Fruit fly (Drosophila melanogaster) Kc167 (cell line): ENCODE measurements around the gene cd.

Experiments used
- Myc ChIP-seq: fragments of >200 bp; optimal IDR thresholded peaks from 2 replicates; lab custom pipeline; 2017; ENCODE audit warnings: missing external identifiers
- Sin3A ChIP-seq: fragments of >200 bp; optimal IDR thresholded peaks from 2 replicates; lab custom pipeline; 2018; ENCODE audit warnings: missing external identifiers
- h ChIP-seq: fragments of >200 bp; optimal IDR thresholded peaks from 3 replicates; lab custom pipeline; 2018; ENCODE audit warnings: missing external identifiers
- insv ChIP-seq: fragments of >200 bp; optimal IDR thresholded peaks from 3 replicates; lab custom pipeline; 2018; ENCODE audit warnings: missing external identifiers
- psq ChIP-seq: fragments of >200 bp; optimal IDR thresholded peaks from 2 replicates; lab custom pipeline; 2017; ENCODE audit warnings: missing external identifiers
- ttk ChIP-seq: sonication (Bioruptor generic); optimal IDR thresholded peaks from 2 replicates; lab custom pipeline; 2017; ENCODE audit warnings: missing external identifiers

cd gene

DNA sequence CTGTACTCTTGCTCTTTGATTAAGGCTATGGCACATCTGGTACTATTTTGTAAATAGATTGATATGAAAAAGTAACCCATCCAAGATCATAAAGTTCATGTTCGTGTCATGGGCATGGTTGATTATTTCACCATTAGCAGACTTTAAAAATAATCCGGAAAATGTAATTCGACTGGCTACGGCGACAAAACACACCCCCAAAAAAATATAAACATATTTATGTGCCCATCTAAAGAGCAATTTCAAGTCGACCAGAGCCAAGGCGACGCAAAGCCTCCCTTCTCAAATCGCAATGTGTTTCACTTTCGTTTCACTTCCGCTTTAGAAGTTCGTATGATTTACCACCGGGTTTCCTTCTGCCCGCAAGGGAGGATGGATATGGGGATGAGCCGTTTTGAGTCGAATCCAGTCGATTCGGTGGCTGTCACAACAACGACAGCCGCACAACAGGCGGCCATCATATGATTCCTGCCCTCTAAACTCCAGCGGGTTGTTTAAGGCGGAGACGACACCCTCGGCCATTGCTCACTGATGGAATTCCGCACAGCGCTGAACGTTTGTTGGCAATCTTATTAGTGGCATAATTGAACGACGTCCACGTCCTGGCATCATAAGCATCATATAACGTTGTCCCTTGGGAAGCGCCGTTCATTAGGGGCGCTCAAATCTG lies 24.3 kb downstream of the cd start:
- TF ChIP-seq ttk (lab: Kevin White, UChicago) (no peak), insv (lab: Kevin White, UChicago) (no peak), Myc (lab: Kevin White, UChicago) (no peak), h (lab: Kevin White, UChicago) (no peak), psq (lab: Kevin White, UChicago) (no peak), Sin3A (lab: Kevin White, UChicago) (no peak)

DNA sequence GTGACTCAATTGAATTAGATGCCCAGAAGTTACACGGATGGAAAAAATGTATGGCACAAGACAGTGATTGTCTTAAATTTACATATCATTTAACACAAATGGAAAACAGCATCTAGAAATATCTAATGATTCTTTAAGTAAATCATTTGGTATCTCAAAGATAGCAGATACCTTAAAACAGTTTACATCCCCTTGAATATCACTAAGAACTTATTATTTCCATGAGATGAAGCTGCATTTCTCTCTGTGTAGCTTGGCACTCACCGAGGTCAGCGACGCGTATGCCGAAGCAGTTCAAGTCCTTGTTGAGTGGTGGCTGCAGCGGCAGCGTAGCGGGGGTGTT lies 24.8 kb downstream of the cd start:
- TF ChIP-seq Sin3A (lab: Kevin White, UChicago), result no peak
- TF ChIP-seq ttk (lab: Kevin White, UChicago), result no peak
- no peak for TF ChIP-seq h (lab: Kevin White, UChicago)
- TF ChIP-seq Myc (lab: Kevin White, UChicago), result no peak
- no peak for TF ChIP-seq insv (lab: Kevin White, UChicago)
- no peak for TF ChIP-seq psq (lab: Kevin White, UChicago)

DNA sequence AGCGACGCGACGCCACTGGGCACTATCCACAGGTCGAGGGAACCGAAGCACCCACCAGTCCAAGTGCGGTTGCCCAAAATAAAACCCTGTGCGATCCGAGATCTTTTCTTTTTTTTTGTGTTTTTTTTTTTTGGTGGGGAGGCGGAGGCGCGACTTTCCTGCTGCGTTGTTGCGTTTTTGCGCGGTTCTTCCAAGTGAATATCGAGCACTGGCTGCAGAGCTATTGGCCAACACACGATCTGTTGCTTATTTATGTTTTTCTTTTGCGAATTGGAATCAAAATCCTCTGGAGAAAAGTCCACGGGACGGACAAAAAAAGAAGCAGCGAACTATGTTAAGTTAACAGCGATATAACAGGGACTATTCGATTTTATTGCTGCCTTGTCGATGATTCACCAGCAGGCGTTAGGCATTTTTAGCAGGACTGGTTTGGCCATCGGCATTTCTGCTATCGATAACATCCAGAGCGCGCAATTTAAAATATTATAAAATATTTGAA lies 26.1 kb downstream of the cd start, which contains the start of gene wge:
TSS of gene wge (minus strand) at position 343 of the 499 bp plus-strand sequence.
- TF ChIP-seq Sin3A (lab: Kevin White, UChicago) (no peak), h (lab: Kevin White, UChicago) (no peak), insv (lab: Kevin White, UChicago) (no peak), psq (lab: Kevin White, UChicago) (peak; percentile 23), ttk (lab: Kevin White, UChicago) (no peak)

DNA sequence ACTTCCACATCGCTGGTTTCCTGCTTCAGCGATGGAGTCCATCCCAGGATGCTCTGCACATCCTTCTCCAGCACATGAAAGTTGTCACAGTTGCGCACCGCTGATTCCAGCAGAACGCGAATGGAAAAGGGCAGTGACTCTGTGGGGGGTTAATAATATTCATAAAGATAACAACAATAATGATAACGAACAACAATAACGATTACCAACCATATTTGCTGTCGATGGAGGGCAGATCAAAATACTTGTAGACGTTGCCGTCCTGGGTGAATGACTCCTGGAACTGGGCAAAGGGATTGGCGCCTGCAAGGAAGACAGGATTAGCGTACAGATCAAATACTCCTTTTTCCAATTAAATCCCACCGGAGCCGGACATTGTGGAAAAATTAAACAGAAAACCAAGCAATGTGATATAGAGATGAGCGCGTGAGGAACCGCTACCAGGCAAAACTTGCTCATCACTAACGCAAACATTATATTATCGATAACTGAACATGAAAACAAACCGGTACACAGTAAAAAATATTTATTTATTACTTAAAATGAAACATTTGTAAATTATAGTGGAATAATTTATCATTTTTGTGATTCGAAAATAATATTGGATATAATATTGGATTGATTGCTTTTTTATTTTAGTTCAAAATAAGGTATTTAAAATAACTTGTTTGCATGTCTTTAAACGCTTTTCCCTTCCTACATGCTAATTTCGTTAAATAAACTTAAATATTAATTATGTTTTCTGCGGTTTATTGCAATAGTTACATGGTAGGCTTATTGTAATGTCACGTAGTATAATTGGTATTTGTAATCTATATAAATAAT lies 29.6 kb downstream of the cd start, which contains the start of gene Irp-1A:
TSS of gene Irp-1A (minus strand) at position 439 of the 825 bp plus-strand sequence.
- TF ChIP-seq psq (lab: Kevin White, UChicago) (no peak), Myc (lab: Kevin White, UChicago) (no peak), insv (lab: Kevin White, UChicago) (no peak)

DNA sequence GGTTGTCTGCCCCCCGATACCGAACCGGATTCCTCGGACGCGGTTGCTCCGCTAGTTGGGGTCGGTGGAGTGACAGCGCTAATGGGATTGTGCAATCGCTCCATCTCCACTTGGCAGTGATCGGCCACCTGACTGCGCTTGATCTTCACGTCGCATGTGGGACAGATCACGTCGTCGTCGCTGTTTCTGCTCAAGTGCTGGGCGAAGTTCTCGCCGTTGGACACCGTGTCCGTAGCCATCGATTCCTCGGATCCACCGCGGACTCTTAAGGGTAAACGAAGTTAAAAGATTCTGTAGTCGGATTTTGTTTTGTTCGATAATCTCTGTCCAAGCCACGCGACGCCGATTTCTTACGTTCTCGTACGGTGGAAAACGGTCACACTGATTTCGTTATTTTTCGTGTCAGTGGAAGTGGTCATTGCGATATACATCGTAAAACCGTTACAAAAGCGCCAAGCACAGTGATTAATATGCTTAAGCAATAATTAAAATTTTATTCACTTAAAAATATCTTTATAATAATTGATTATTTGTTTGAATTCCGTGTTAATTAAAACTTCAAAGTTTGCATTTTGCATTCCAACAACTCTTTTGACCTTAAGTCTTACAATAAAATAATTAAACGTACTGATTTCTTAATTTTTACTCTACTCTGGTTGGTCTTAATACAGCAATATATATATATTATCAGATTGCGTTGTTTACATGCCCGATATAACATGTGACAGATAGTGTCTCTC lies 31.4 kb downstream of the cd start, which contains the start of gene RNF220:
TSS of gene RNF220 (minus strand) at position 384 of the 740 bp plus-strand sequence.
- TF ChIP-seq Sin3A (lab: Kevin White, UChicago), result no peak
- peak; percentile 73 for TF ChIP-seq psq (lab: Kevin White, UChicago)

DNA sequence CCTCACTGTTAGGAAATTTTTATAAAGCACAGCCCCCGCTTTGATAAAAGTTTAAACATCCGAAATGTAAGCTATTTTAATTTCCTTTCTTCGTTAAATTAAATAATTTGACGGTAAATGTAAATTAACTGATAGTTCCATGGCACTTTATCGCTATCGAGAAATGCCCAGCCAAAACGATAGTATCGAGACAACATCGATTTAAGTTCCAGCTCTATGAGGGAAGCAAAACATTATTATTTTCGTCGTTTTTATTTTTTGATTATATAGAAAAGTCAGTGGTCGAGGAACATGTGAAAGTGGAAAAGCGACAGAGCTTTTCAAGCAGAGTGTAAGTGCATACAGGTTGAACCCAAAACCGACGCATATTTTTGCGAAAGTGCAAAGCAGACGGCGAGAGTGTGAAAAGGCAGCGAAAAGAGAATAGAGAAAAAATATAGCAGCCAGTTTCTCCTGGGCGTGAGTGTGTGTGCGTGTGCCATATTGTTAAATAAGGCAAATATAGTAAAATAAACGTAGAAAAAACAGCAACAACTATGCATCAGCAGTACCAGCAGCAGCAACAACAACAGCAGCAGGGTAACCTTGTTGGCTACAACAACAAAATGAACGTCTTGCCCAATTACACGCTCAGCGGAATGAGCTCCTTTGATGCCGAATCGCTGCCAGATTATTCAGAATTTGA lies 32.2 kb downstream of the cd start, which contains the start of gene CG45049:
TSS of gene CG45049 (plus strand) at position 197 of the 685 bp plus-strand sequence.
- no peak for TF ChIP-seq h (lab: Kevin White, UChicago)
- TF ChIP-seq insv (lab: Kevin White, UChicago), result no peak
- no peak for TF ChIP-seq Myc (lab: Kevin White, UChicago)
- no peak for TF ChIP-seq Sin3A (lab: Kevin White, UChicago)
- no peak for TF ChIP-seq ttk (lab: Kevin White, UChicago)
- TF ChIP-seq psq (lab: Kevin White, UChicago), result no peak

DNA sequence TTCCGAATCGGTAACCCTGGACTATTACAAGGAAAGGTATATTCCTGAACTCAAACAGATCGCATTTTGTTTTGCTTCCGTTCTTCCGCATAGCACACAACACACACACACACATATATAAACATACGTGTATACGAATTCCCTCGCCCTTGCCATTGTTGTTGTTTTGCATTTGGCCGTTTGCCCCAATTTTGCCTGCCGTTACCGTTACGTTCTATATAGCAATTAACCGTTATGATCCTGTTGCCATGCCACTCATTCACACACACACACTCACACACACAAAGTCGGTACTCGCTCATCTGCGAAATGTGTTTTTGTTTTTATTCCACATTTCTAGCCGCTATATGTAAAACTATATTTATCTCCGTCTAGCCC lies 32.7 kb downstream of the cd start:
- TF ChIP-seq Sin3A (lab: Kevin White, UChicago) (no peak), insv (lab: Kevin White, UChicago) (no peak), ttk (lab: Kevin White, UChicago) (no peak), Myc (lab: Kevin White, UChicago) (no peak), h (lab: Kevin White, UChicago) (no peak), psq (lab: Kevin White, UChicago) (no peak)

DNA sequence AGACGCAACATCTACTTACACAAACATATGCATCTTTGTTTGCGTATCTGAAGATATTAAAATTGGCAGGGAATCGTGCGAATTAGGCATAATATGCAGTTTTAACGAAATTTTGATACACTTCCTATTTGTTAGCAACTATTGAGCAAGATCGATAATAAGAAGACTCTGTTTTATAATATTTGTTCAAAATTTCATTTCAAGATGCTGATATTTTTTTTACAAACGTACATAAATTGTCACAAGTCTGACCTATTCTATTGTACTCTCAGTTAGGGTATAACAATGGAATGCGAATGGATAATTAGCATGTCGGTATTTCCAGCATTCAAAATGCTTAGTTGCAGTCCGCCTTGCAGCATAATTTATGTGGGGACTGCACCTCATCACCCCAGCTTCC lies 33.1 kb downstream of the cd start:
- TF ChIP-seq insv (lab: Kevin White, UChicago) (no peak), Myc (lab: Kevin White, UChicago) (no peak), psq (lab: Kevin White, UChicago) (no peak), h (lab: Kevin White, UChicago) (no peak), Sin3A (lab: Kevin White, UChicago) (no peak), ttk (lab: Kevin White, UChicago) (no peak)

DNA sequence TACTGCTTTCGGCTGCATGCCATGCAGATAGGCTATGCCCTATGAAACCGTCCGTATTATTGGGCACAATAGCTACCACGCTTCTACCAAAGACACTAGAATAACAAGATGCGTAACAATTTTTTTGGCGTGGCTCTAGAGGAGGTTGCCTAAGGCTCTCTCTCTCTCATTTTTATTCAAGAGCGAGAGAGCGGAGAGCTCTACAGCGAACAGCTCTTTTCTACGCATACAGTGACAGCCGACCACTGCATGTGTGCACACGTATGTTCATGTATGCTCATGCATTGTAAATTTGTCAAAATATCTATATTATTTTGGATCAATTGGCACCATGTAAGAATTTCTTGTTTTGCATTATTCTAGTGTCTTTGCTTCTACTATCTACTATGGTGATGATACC lies 38.2 kb downstream of the cd start:
- no peak for TF ChIP-seq h (lab: Kevin White, UChicago)
- TF ChIP-seq Myc (lab: Kevin White, UChicago), result no peak
- no peak for TF ChIP-seq ttk (lab: Kevin White, UChicago)

DNA sequence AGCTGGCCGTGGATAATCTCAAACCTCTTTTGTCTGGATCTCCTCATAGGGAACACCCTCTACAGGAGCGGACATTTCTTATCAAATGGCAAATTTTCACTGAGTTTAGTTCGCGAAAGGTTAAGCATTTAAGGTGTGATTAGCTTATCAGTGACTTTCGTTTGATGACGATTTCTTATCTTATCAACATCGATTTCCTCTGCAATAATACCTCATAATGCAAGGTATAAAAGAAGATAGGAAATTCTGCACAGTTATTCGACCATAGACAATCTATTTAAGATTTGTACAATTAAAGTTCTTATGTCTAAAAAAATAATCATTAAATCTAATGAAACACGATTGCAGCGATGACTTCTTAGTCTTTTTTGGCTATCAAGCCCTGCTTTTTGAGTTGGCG lies 39.0 kb downstream of the cd start, which contains the start of gene Takl2:
TSS of gene Takl2 (minus strand) at position 101 of the 400 bp plus-strand sequence.
- TF ChIP-seq ttk (lab: Kevin White, UChicago) (no peak), insv (lab: Kevin White, UChicago) (no peak), psq (lab: Kevin White, UChicago) (no peak)

DNA sequence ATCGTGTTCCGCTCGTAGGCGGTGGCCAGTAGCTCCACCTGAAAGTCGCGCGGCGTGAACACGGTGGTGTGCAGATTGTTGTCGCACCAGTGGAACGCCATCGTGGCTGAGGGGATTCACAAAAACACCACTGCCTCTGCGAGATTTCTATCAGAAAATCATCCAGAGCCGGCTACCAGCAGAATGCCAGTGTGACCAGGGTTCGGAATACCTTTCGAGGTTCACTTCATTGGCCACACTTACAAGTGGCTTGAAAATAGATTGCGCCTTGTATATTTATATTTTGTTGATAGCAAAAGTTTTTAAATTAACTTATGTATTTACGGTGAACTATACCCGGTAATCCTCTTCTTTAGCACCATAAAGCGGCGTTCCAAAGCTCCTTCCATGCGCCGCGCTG lies 46.2 kb downstream of the cd start, which contains the start of the genes Dcr-1 and CG6985:
TSS of gene Dcr-1 (minus strand) at position 162 of the 400 bp plus-strand sequence.
TSS of gene CG6985 (plus strand) at position 221 of the 400 bp plus-strand sequence.
- TF ChIP-seq h (lab: Kevin White, UChicago), result no peak
- no peak for TF ChIP-seq psq (lab: Kevin White, UChicago)
- no peak for TF ChIP-seq ttk (lab: Kevin White, UChicago)
- TF ChIP-seq Sin3A (lab: Kevin White, UChicago), result no peak
- TF ChIP-seq Myc (lab: Kevin White, UChicago), result no peak
- TF ChIP-seq insv (lab: Kevin White, UChicago), result no peak
